Worm (Caenorhabditis elegans) whole organism, L1 larva: ENCODE measurements around the gene mlc-2.

Experiments
- C04F5.9 ChIP-seq: sonication (generic microtip); optimal IDR thresholded peaks from 2 replicates; lab custom pipeline; 2016; ENCODE audit warnings: missing genetic modification characterization, missing compliant biosample characterization
- C16A3.4 ChIP-seq: fragments of 150-350 bp; optimal IDR thresholded peaks from 2 replicates; lab custom pipeline; 2014; ENCODE audit warnings: missing biosample characterization, missing genetic modification characterization
- F16B12.6 ChIP-seq: fragments of 150-350 bp; optimal IDR thresholded peaks from 2 replicates; lab custom pipeline; 2014; ENCODE audit warnings: missing biosample characterization, missing genetic modification characterization
- aha-1 ChIP-seq: fragments of 150-350 bp; optimal IDR thresholded peaks from 2 replicates; lab custom pipeline; 2014; ENCODE audit warnings: missing biosample characterization, missing genetic modification characterization
- aly-2 ChIP-seq: fragments of 150-350 bp; optimal IDR thresholded peaks from 2 replicates; lab custom pipeline; 2014; ENCODE audit warnings: missing biosample characterization, missing genetic modification characterization
- blmp-1 ChIP-seq: fragments of 150-350 bp; optimal IDR thresholded peaks from 2 replicates; lab custom pipeline; 2014; ENCODE audit warnings: missing biosample characterization, missing genetic modification characterization
- ceh-88 ChIP-seq: fragments of 200-800 bp; sonication (Bioruptor generic); IDR thresholded peaks from 2 replicates; pipeline ENCODE4 v1.3.6; 2022; ENCODE audit warnings: missing genetic modification characterization, missing compliant biosample characterization
- dsc-1 ChIP-seq: sonication (generic microtip); optimal IDR thresholded peaks from 2 replicates; lab custom pipeline; 2016; ENCODE audit warnings: mild to moderate bottlenecking, missing genetic modification characterization, missing compliant biosample characterization
- efl-1 ChIP-seq, 4 experiments: fragments of 150-350 bp; optimal IDR thresholded peaks in 3 of 4; peaks in 1 of 4; 1 replicate in 1 of 4; 2 replicates in 3 of 4; lab custom pipeline; 2014; ENCODE audit warnings: missing biosample characterization in 2 of 4, missing genetic modification characterization in 2 of 4, missing genetic modification reagents in 2 of 4
- egl-13 ChIP-seq: sonication (generic microtip); optimal IDR thresholded peaks from 2 replicates; lab custom pipeline; 2016; ENCODE audit warnings: missing genotype, missing genetic modification reagents, missing genetic modification characterization, missing compliant biosample characterization
- egl-27 ChIP-seq, 2 experiments: fragments of 150-350 bp in 1 of 2; sonication (generic microtip); optimal IDR thresholded peaks; 3 replicates each; lab custom pipeline; 2017 to 2018; ENCODE audit warnings: missing biosample characterization in 2 of 2, missing genetic modification characterization in 2 of 2, missing genetic modification reagents in 2 of 2
- elt-3 ChIP-seq, 6 experiments: fragments of 150-350 bp in 1 of 6; sonication (generic microtip); optimal IDR thresholded peaks; 2 replicates each; lab custom pipeline; 2017 to 2018; ENCODE audit warnings: missing biosample characterization in 6 of 6, missing genetic modification characterization in 6 of 6, inconsistent platforms in 1 of 6
- fkh-10 ChIP-seq: sonication (generic microtip); optimal IDR thresholded peaks from 2 replicates; lab custom pipeline; 2017; ENCODE audit warnings: missing biosample characterization, missing genetic modification reagents, missing genetic modification characterization
- fkh-4 ChIP-seq: sonication (generic microtip); optimal IDR thresholded peaks from 2 replicates; lab custom pipeline; 2016; ENCODE audit warnings: missing compliant biosample characterization, missing genetic modification characterization, borderline replicate concordance
- fkh-8 ChIP-seq: sonication (generic microtip); optimal IDR thresholded peaks from 2 replicates; lab custom pipeline; 2016; ENCODE audit warnings: mild to moderate bottlenecking, missing genetic modification characterization, missing compliant biosample characterization
- fos-1 ChIP-seq: fragments of 150-350 bp; optimal IDR thresholded peaks from 2 replicates; lab custom pipeline; 2014; ENCODE audit warnings: missing biosample characterization, missing genetic modification characterization
- grh-1 ChIP-seq: fragments of 200-800 bp; sonication (Bioruptor generic); IDR thresholded peaks from 2 replicates; pipeline ENCODE4 v1.3.6; 2022; ENCODE audit warnings: missing genetic modification reagents, missing genetic modification characterization, missing compliant biosample characterization
- hlh-17 ChIP-seq: fragments of 200-800 bp; sonication (Bioruptor generic); optimal IDR thresholded peaks from 2 replicates; lab custom pipeline; 2018; ENCODE audit warnings: missing genetic modification characterization, mild to moderate bottlenecking, missing compliant biosample characterization, moderate library complexity, borderline replicate concordance
- hlh-4 ChIP-seq: sonication (generic microtip); optimal IDR thresholded peaks from 2 replicates; lab custom pipeline; 2016; ENCODE audit warnings: mild to moderate bottlenecking, missing genetic modification characterization, missing compliant biosample characterization
- lin-13 ChIP-seq: fragments of 150-350 bp; optimal IDR thresholded peaks from 2 replicates; lab custom pipeline; 2014; ENCODE audit warnings: missing biosample characterization, missing genetic modification reagents, missing genetic modification characterization
- lin-14 ChIP-seq: fragments of 200-800 bp; sonication (Bioruptor generic); optimal IDR thresholded peaks from 2 replicates; lab custom pipeline; 2018; ENCODE audit warnings: mild to moderate bottlenecking, missing genetic modification characterization, moderate library complexity, missing compliant biosample characterization
- lin-15B ChIP-seq: fragments of 150-350 bp; sonication (generic microtip); optimal IDR thresholded peaks from 3 replicates; lab custom pipeline; 2014; ENCODE audit warnings: missing biosample characterization, missing genetic modification characterization
- nhr-11 ChIP-seq: fragments of 150-350 bp; optimal IDR thresholded peaks from 2 replicates; lab custom pipeline; 2014; ENCODE audit warnings: missing biosample characterization, missing genetic modification characterization
- nhr-12 ChIP-seq: sonication (generic microtip); optimal IDR thresholded peaks from 2 replicates; lab custom pipeline; 2017; ENCODE audit warnings: missing biosample characterization, missing genetic modification characterization
- nhr-19 ChIP-seq: fragments of 200-800 bp; sonication (Bioruptor generic); conservative IDR thresholded peaks from 2 replicates; pipeline ENCODE4 v1.3.6; 2022; ENCODE audit warnings: missing genetic modification characterization, missing compliant biosample characterization
- nhr-20 ChIP-seq: sonication (generic microtip); optimal IDR thresholded peaks from 2 replicates; lab custom pipeline; 2016; ENCODE audit warnings: mild to moderate bottlenecking, missing genetic modification characterization, missing compliant biosample characterization
- nhr-237 ChIP-seq: fragments of 150-350 bp; optimal IDR thresholded peaks from 2 replicates; lab custom pipeline; 2014; ENCODE audit warnings: missing biosample characterization, missing genetic modification characterization
- nhr-47 ChIP-seq: sonication (generic microtip); optimal IDR thresholded peaks from 2 replicates; lab custom pipeline; 2016; ENCODE audit warnings: mild to moderate bottlenecking, missing genetic modification characterization, moderate library complexity, missing compliant biosample characterization
- nhr-71 ChIP-seq: sonication (generic microtip); optimal IDR thresholded peaks from 2 replicates; lab custom pipeline; 2016; ENCODE audit warnings: mild to moderate bottlenecking, missing genetic modification characterization, moderate library complexity, missing compliant biosample characterization
- nhr-77 ChIP-seq: fragments of 150-350 bp; optimal IDR thresholded peaks from 2 replicates; lab custom pipeline; 2014; ENCODE audit warnings: missing biosample characterization, missing genetic modification characterization
- nhr-84 ChIP-seq: sonication (generic microtip); optimal IDR thresholded peaks from 2 replicates; lab custom pipeline; 2017; ENCODE audit warnings: missing biosample characterization, missing genetic modification characterization
- nhr-90 ChIP-seq: sonication (generic microtip); optimal IDR thresholded peaks from 2 replicates; lab custom pipeline; 2016; ENCODE audit warnings: mild to moderate bottlenecking, missing genetic modification characterization, missing compliant biosample characterization; ENCODE audit not compliant: poor library complexity
- pag-3 ChIP-seq: sonication (generic microtip); optimal IDR thresholded peaks from 2 replicates; lab custom pipeline; 2017; ENCODE audit warnings: missing genetic modification characterization, mild to moderate bottlenecking, missing compliant biosample characterization, antibody characterized with exemption, borderline replicate concordance; ENCODE audit not compliant: insufficient read depth
- pax-3 ChIP-seq: fragments of 200-800 bp; sonication (Bioruptor generic); optimal IDR thresholded peaks from 2 replicates; lab custom pipeline; 2018; ENCODE audit warnings: mild to moderate bottlenecking, missing genetic modification characterization, moderate library complexity, missing compliant biosample characterization
- pqm-1 ChIP-seq: sonication (generic microtip); optimal IDR thresholded peaks from 3 replicates; lab custom pipeline; 2017; ENCODE audit warnings: missing biosample characterization, missing genetic modification characterization
- rnt-1 ChIP-seq: sonication (generic microtip); optimal IDR thresholded peaks from 2 replicates; lab custom pipeline; 2016; ENCODE audit warnings: mild to moderate bottlenecking, missing genetic modification characterization, moderate library complexity, missing compliant biosample characterization
- sox-4 ChIP-seq: sonication (generic microtip); optimal IDR thresholded peaks from 2 replicates; lab custom pipeline; 2016; ENCODE audit warnings: missing genetic modification characterization, missing compliant biosample characterization
- sptf-1 ChIP-seq: fragments of 150-350 bp; optimal IDR thresholded peaks from 2 replicates; lab custom pipeline; 2014; ENCODE audit warnings: missing biosample characterization, missing genetic modification characterization
- sup-37 ChIP-seq: fragments of 200-800 bp; sonication (Bioruptor generic); optimal IDR thresholded peaks from 2 replicates; lab custom pipeline; 2018; ENCODE audit warnings: mild to moderate bottlenecking, missing genetic modification characterization, missing compliant biosample characterization
- swsn-7 ChIP-seq: sonication (generic microtip); optimal IDR thresholded peaks from 2 replicates; lab custom pipeline; 2016; ENCODE audit warnings: missing genetic modification characterization, missing compliant biosample characterization
- tbx-2 ChIP-seq: sonication (generic microtip); optimal IDR thresholded peaks from 2 replicates; lab custom pipeline; 2016; ENCODE audit warnings: missing genetic modification characterization, missing compliant biosample characterization
- tlp-1 ChIP-seq: fragments of 150-350 bp; optimal IDR thresholded peaks from 2 replicates; lab custom pipeline; 2014; ENCODE audit warnings: missing biosample characterization, missing genetic modification characterization
- unc-130 ChIP-seq: fragments of 150-350 bp; optimal IDR thresholded peaks from 2 replicates; lab custom pipeline; 2017; ENCODE audit warnings: missing biosample characterization, missing genetic modification characterization, inconsistent platforms
- unc-62 ChIP-seq: fragments of 150-350 bp; optimal IDR thresholded peaks from 2 replicates; lab custom pipeline; 2014; ENCODE audit warnings: missing biosample characterization, missing genetic modification reagents, missing genetic modification characterization
- unc-98 ChIP-seq: fragments of 200-800 bp; sonication (Bioruptor generic); IDR thresholded peaks from 2 replicates; pipeline ENCODE4 v1.3.6; 2022; ENCODE audit warnings: missing genetic modification characterization, missing compliant biosample characterization
- vab-15 ChIP-seq: sonication (generic microtip); optimal IDR thresholded peaks from 2 replicates; lab custom pipeline; 2017; ENCODE audit warnings: missing genotype, mild to moderate bottlenecking, missing genetic modification characterization, missing compliant biosample characterization
- xbp-1 ChIP-seq: sonication (generic microtip); optimal IDR thresholded peaks from 2 replicates; lab custom pipeline; 2016; ENCODE audit warnings: missing genetic modification characterization, missing compliant biosample characterization
- zag-1 ChIP-seq: fragments of 150-350 bp; optimal IDR thresholded peaks from 2 replicates; lab custom pipeline; 2014; ENCODE audit warnings: missing biosample characterization, missing genetic modification characterization
- ztf-11 ChIP-seq, 2 experiments: sonication (generic microtip); optimal IDR thresholded peaks; 2 replicates each; lab custom pipeline; 2016 to 2017; ENCODE audit warnings: missing genetic modification characterization in 2 of 2, missing biosample characterization in 1 of 2, missing compliant biosample characterization in 1 of 2

Gene mlc-2

ce11 chrX:17424595-17424913 is 31.8 kb downstream of the mlc-2 start:
- TF ChIP-seq nhr-77 (no peak), fkh-10 (GFP tag; lab: Kevin White, UChicago) (no peak), nhr-237 (tag; lab: Kevin White, UChicago) (no peak), nhr-47 (tag; lab: Kevin White, UChicago) (no peak), grh-1 (GFP tag; lab: Robert Waterston, UW) (no peak), sup-37 (GFP tag; lab: Kevin White, UChicago) (no peak)

DNA sequence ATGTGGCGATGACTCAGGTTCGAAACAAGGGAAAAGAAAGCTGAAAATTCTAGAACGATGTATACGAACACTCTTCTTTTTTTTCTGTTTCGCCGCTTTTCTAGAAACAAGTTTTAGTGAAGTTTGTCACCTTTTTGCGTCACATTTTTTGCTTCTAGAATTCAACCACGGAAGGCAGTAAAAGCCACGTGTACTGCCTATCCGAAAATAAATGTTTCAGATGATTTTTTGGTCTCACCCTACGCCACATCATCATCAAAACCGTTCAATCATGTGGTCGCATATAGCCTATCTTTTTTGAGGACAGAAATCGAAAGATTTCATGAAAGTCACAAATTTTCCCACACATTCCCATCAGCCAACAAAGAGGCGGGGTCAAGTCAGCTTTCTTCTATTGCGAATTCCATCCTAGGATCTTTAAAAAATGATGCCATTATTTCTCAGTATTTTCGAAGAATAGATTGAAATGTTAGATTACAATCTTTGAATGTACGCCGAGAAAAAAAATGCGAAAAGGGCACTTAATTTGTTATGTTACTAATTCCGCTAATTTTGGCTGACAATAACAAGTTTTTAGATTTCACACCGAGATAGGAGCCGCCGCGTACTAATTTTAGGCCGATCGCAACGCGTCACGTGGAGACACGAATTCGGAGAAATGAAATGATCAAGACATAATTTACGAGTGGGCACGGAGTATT is 32.3 kb downstream of the mlc-2 start:
- TF ChIP-seq tbx-2 (tag; lab: Kevin White, UChicago) (no peak), swsn-7 (tag; lab: Kevin White, UChicago) (no peak), elt-3 (tag; optimal IDR thresholded peaks at IDR 0.05; lab: Kevin White, UChicago) (peak in 1 of 6 experiments; percentile 35), vab-15 (tag; lab: Kevin White, UChicago) (no peak), nhr-11 (tag; lab: Kevin White, UChicago) (no peak), sup-37 (GFP tag; lab: Kevin White, UChicago) (no peak), sox-4 (tag; lab: Kevin White, UChicago) (no peak), aha-1 (tag; lab: Kevin White, UChicago) (no peak), egl-27 (tag; optimal IDR thresholded peaks at IDR 0.05; lab: Kevin White, UChicago) (no peak), sptf-1 (tag; lab: Kevin White, UChicago) (no peak), fos-1 (tag; lab: Kevin White, UChicago) (no peak), unc-130 (tag; lab: Kevin White, UChicago) (no peak), pax-3 (tag; lab: Kevin White, UChicago) (no peak), lin-13 (GFP tag; lab: Kevin White, UChicago) (peak; percentile 4), fkh-8 (tag; lab: Kevin White, UChicago) (no peak), nhr-20 (peak; percentile 67), C16A3.4 (tag; lab: Kevin White, UChicago) (no peak), blmp-1 (tag; lab: Kevin White, UChicago) (peak; percentile 29), grh-1 (GFP tag; lab: Robert Waterston, UW) (0 out of 2 replicates have a peak, but pooled peaks have one; percentile 26), hlh-17 (no peak), ceh-88 (GFP tag; lab: Robert Waterston, UW) (no peak), fkh-10 (GFP tag; lab: Kevin White, UChicago) (no peak), zag-1 (tag; lab: Kevin White, UChicago) (no peak), hlh-4 (tag; lab: Kevin White, UChicago) (no peak), nhr-12 (tag; lab: Kevin White, UChicago) (no peak), fkh-4 (tag; lab: Kevin White, UChicago) (no peak), egl-13 (tag; lab: Kevin White, UChicago) (no peak), unc-62 (GFP tag; lab: Kevin White, UChicago) (no peak), xbp-1 (no peak), pqm-1 (tag; lab: Kevin White, UChicago) (no peak), lin-14 (GFP tag; lab: Kevin White, UChicago) (peak; percentile 46), C04F5.9 (tag; lab: Kevin White, UChicago) (no peak), ztf-11 (tag; optimal IDR thresholded peaks at IDR 0.05; lab: Kevin White, UChicago) (no peak), dsc-1 (tag; lab: Kevin White, UChicago) (no peak), efl-1 (optimal IDR thresholded peaks at IDR 0.05; lab: Kevin White, UChicago) (no peak), efl-1 (GFP tag; optimal IDR thresholded peaks at IDR 0.05 in 1 of 2; lab: Kevin White, UChicago) (peak in 1 of 2 experiments; percentile 91), rnt-1 (tag; lab: Kevin White, UChicago) (peak; percentile 6), unc-98 (GFP tag; lab: Robert Waterston, UW) (no peak), lin-15B (no peak), F16B12.6 (tag; lab: Kevin White, UChicago) (no peak), nhr-19 (GFP tag; lab: Robert Waterston, UW) (no peak), tlp-1 (tag; lab: Kevin White, UChicago) (no peak), nhr-84 (tag; lab: Kevin White, UChicago) (no peak), nhr-90 (tag; lab: Kevin White, UChicago) (peak; percentile 23), aly-2 (no peak), nhr-237 (tag; lab: Kevin White, UChicago) (no peak), nhr-71 (tag; lab: Kevin White, UChicago) (peak; percentile 55), pag-3 (tag; lab: Kevin White, UChicago) (no peak)
